Fruit fly (Drosophila melanogaster) whole organism, embryonic: ENCODE measurements around the gene CG42759.
A peak's percentile ranks its signal among the peaks of the same experiment; 100 is the strongest.

Experiments
- BtbVII ChIP-seq: fragments of 200-800 bp; sonication (Bioruptor generic); optimal IDR thresholded peaks from 3 replicates; lab custom pipeline; 2017; ENCODE audit warnings: missing biosample characterization, mild to moderate bottlenecking, missing genetic modification characterization
- CG10321 ChIP-seq: fragments of 200-800 bp; sonication (Bioruptor generic); IDR thresholded peaks from 2 replicates; pipeline ENCODE4 v1.3.6; 2022; ENCODE audit warnings: missing biosample characterization, missing genetic modification characterization
- CG10543 ChIP-seq: fragments of 200-800 bp; sonication (Bioruptor generic); optimal IDR thresholded peaks from 3 replicates; lab custom pipeline; 2017; ENCODE audit warnings: missing biosample characterization, mild to moderate bottlenecking, missing genetic modification characterization, moderate library complexity
- CG10654 ChIP-seq: fragments of 200-800 bp; sonication (Bioruptor generic); optimal IDR thresholded peaks from 2 replicates; lab custom pipeline; 2016; ENCODE audit warnings: missing biosample characterization, missing genetic modification characterization
- CG10979 ChIP-seq: fragments of 200-800 bp; sonication (Bioruptor generic); optimal IDR thresholded peaks from 2 replicates; lab custom pipeline; 2018; ENCODE audit warnings: missing biosample characterization, mild to moderate bottlenecking, missing genetic modification characterization, moderate library complexity
- CG12942 ChIP-seq: fragments of 200-800 bp; sonication (Bioruptor generic); optimal IDR thresholded peaks from 3 replicates; lab custom pipeline; 2016; ENCODE audit warnings: missing biosample characterization, missing genetic modification characterization
- CG13624 ChIP-seq: fragments of 200-800 bp; sonication (Bioruptor generic); optimal IDR thresholded peaks from 2 replicates; lab custom pipeline; 2016; ENCODE audit warnings: missing biosample characterization, missing genetic modification characterization
- CG17328 ChIP-seq: fragments of 200-800 bp; sonication (Bioruptor generic); IDR thresholded peaks from 2 replicates; pipeline ENCODE4 v1.3.6; 2022; ENCODE audit warnings: missing biosample characterization, missing genetic modification characterization
- CG17359 ChIP-seq: fragments of 200-800 bp; sonication (Bioruptor generic); optimal IDR thresholded peaks from 3 replicates; lab custom pipeline; 2018; ENCODE audit warnings: missing biosample characterization, mild to moderate bottlenecking, missing genetic modification characterization, moderate library complexity
- CG17802 ChIP-seq: fragments of 200-800 bp; sonication (Bioruptor generic); optimal IDR thresholded peaks from 2 replicates; lab custom pipeline; 2018; ENCODE audit warnings: missing biosample characterization, mild to moderate bottlenecking, missing genetic modification characterization, moderate library complexity
- CG34376 ChIP-seq: fragments of 200-800 bp; sonication (Bioruptor generic); optimal IDR thresholded peaks from 2 replicates; lab custom pipeline; 2018; ENCODE audit warnings: missing biosample characterization, mild to moderate bottlenecking, missing genetic modification characterization
- CG3847 ChIP-seq: fragments of 200-800 bp; sonication (Bioruptor generic); IDR thresholded peaks from 2 replicates; pipeline ENCODE4 v1.3.6; 2022; ENCODE audit warnings: missing biosample characterization, missing genetic modification characterization
- CG42726 ChIP-seq: fragments of 200-800 bp; sonication (Bioruptor generic); IDR thresholded peaks from 2 replicates; pipeline ENCODE4 v1.3.6; 2022; ENCODE audit warnings: missing biosample characterization, missing genetic modification characterization; ENCODE audit not compliant: partially characterized antibody
- CG4854 ChIP-seq: fragments of 200-800 bp; sonication (Bioruptor generic); optimal IDR thresholded peaks from 2 replicates; lab custom pipeline; 2016; ENCODE audit warnings: missing biosample characterization, missing genetic modification characterization, inconsistent platforms
- CG6689 ChIP-seq: fragments of 200-800 bp; sonication (Bioruptor generic); IDR thresholded peaks from 2 replicates; pipeline ENCODE4 v1.3.6; 2022; ENCODE audit warnings: missing biosample characterization, missing genetic modification characterization
- CG7271 ChIP-seq: fragments of 200-800 bp; sonication (Bioruptor generic); optimal IDR thresholded peaks from 2 replicates; lab custom pipeline; 2018; ENCODE audit warnings: missing biosample characterization, mild to moderate bottlenecking, missing genetic modification characterization, moderate library complexity
- CG7963 ChIP-seq: fragments of 200-800 bp; sonication (Bioruptor generic); IDR thresholded peaks from 3 replicates; pipeline ENCODE4 v1.3.6; 2022; ENCODE audit warnings: missing biosample characterization, missing genetic modification characterization; ENCODE audit not compliant: partially characterized antibody
- CG8478 ChIP-seq: fragments of >200 bp; optimal IDR thresholded peaks from 2 replicates; lab custom pipeline; 2018
- CG9817 ChIP-seq: fragments of 200-800 bp; sonication (Bioruptor generic); optimal IDR thresholded peaks from 2 replicates; lab custom pipeline; 2018; ENCODE audit warnings: missing biosample characterization, mild to moderate bottlenecking, missing genetic modification characterization, moderate library complexity
- D19A ChIP-seq: fragments of 200-800 bp; optimal IDR thresholded peaks from 3 replicates; lab custom pipeline; 2019; ENCODE audit warnings: missing biosample characterization, mild to moderate bottlenecking, missing genetic modification characterization, moderate library complexity
- Dek ChIP-seq: fragments of 200-800 bp; sonication (Bioruptor generic); optimal IDR thresholded peaks from 3 replicates; lab custom pipeline; 2019; ENCODE audit warnings: missing biosample characterization, mild to moderate bottlenecking, missing genetic modification characterization, moderate library complexity
- Dip3 ChIP-seq: fragments of 200-800 bp; sonication (Bioruptor generic); optimal IDR thresholded peaks from 3 replicates; lab custom pipeline; 2016; ENCODE audit warnings: missing biosample characterization, missing genetic modification characterization
- Dll ChIP-seq: fragments of 200-800 bp; sonication (Bioruptor generic); IDR thresholded peaks from 4 replicates; pipeline ENCODE4 v1.3.6; 2022; ENCODE audit warnings: missing biosample characterization, missing genetic modification characterization; ENCODE audit not compliant: partially characterized antibody
- Doc2 ChIP-seq: fragments of 200-800 bp; sonication (Bioruptor generic); IDR thresholded peaks from 2 replicates; pipeline ENCODE4 v1.3.6; 2022; ENCODE audit warnings: missing biosample characterization, missing genetic modification characterization
- Ets65A ChIP-seq: fragments of 200-800 bp; sonication (Bioruptor generic); peaks from one replicate; lab custom pipeline; 2016; ENCODE audit warnings: missing biosample characterization, missing genetic modification characterization
- Gsc ChIP-seq: fragments of 200-800 bp; sonication (Bioruptor generic); IDR thresholded peaks from 2 replicates; pipeline ENCODE4 v1.3.6; 2022; ENCODE audit warnings: missing biosample characterization, missing genetic modification characterization
- HmgZ ChIP-seq: fragments of 200-800 bp; sonication (Bioruptor generic); optimal IDR thresholded peaks from 2 replicates; lab custom pipeline; 2018; ENCODE audit warnings: missing biosample characterization, mild to moderate bottlenecking, missing genetic modification characterization
- Mes4 ChIP-seq: fragments of 200-800 bp; sonication (Bioruptor generic); optimal IDR thresholded peaks from 2 replicates; lab custom pipeline; 2016; ENCODE audit warnings: missing biosample characterization, missing genetic modification characterization
- Nf-YA ChIP-seq: fragments of 200-800 bp; sonication (Bioruptor generic); IDR thresholded peaks from 2 replicates; pipeline ENCODE4 v1.3.6; 2022; ENCODE audit warnings: missing biosample characterization, missing genetic modification characterization
- Oli ChIP-seq: fragments of 200-800 bp; sonication (Bioruptor generic); optimal IDR thresholded peaks from 2 replicates; lab custom pipeline; 2018; ENCODE audit warnings: missing biosample characterization, mild to moderate bottlenecking, missing genetic modification characterization, moderate library complexity
- Sox100B ChIP-seq: fragments of 200-800 bp; sonication (Bioruptor generic); optimal IDR thresholded peaks from 3 replicates; lab custom pipeline; 2018; ENCODE audit warnings: missing biosample characterization, mild to moderate bottlenecking, missing genetic modification characterization
- Spps ChIP-seq: fragments of 200-800 bp; sonication (Bioruptor generic); optimal IDR thresholded peaks from 2 replicates; lab custom pipeline; 2018; ENCODE audit warnings: missing biosample characterization, mild to moderate bottlenecking, missing genetic modification characterization
- ab ChIP-seq: fragments of 200-800 bp; sonication (Bioruptor generic); optimal IDR thresholded peaks from 2 replicates; lab custom pipeline; 2016; ENCODE audit warnings: missing biosample characterization, missing genetic modification characterization
- ato ChIP-seq: fragments of 200-800 bp; sonication (Bioruptor generic); IDR thresholded peaks from 2 replicates; pipeline ENCODE4 v1.3.6; 2022; ENCODE audit warnings: missing biosample characterization, missing genetic modification characterization; ENCODE audit not compliant: partially characterized antibody
- chm ChIP-seq: fragments of 200-800 bp; sonication (Bioruptor generic); IDR thresholded peaks from 2 replicates; pipeline ENCODE4 v1.3.6; 2022; ENCODE audit warnings: missing biosample characterization, missing genetic modification characterization
- danr ChIP-seq: fragments of 200-800 bp; sonication (Bioruptor generic); IDR thresholded peaks from 2 replicates; pipeline ENCODE4 v1.3.6; 2022; ENCODE audit warnings: missing biosample characterization, missing genetic modification characterization
- dpn ChIP-seq, 2 experiments: fragments of 200-800 bp; sonication (Bioruptor generic); optimal IDR thresholded peaks; 3 replicates each; lab custom pipeline; 2016; ENCODE audit warnings: missing biosample characterization in 2 of 2, missing genetic modification characterization in 2 of 2
- esg ChIP-seq: fragments of 200-800 bp; sonication (Bioruptor generic); conservative IDR thresholded peaks from 2 replicates; pipeline ENCODE4 v1.3.6; 2022; ENCODE audit warnings: missing biosample characterization, missing genetic modification characterization
- eve ChIP-seq, 2 experiments: fragments of >200 bp; optimal IDR thresholded peaks; 2 replicates each; lab custom pipeline; 2017; ENCODE audit warnings: missing biosample characterization in 2 of 2, missing genetic modification characterization in 2 of 2
- gem ChIP-seq: fragments of 200-800 bp; sonication (Bioruptor generic); optimal IDR thresholded peaks from 2 replicates; lab custom pipeline; 2019; ENCODE audit warnings: missing biosample characterization, mild to moderate bottlenecking, missing genetic modification characterization, moderate library complexity
- h ChIP-seq: fragments of >200 bp; optimal IDR thresholded peaks from 2 replicates; lab custom pipeline; 2017
- her ChIP-seq: fragments of 200-800 bp; sonication (Bioruptor generic); optimal IDR thresholded peaks from 2 replicates; lab custom pipeline; 2016; ENCODE audit warnings: missing biosample characterization, missing genetic modification characterization
- hkb ChIP-seq, 2 experiments: fragments of 200-800 bp in 1 of 2; fragments of >200 bp in 1 of 2; sonication (Bioruptor generic) in 1 of 2; IDR thresholded peaks in 1 of 2; optimal IDR thresholded peaks in 1 of 2; 2 replicates each; pipeline versions ENCODE4 v1.3.6 to Lab custom; 2017 to 2022; ENCODE audit warnings: missing biosample characterization in 1 of 2, missing genetic modification characterization in 1 of 2
- maf-S ChIP-seq: fragments of 200-800 bp; sonication (Bioruptor generic); optimal IDR thresholded peaks from 2 replicates; lab custom pipeline; 2016; ENCODE audit warnings: missing biosample characterization, missing genetic modification characterization
- nom ChIP-seq: fragments of 200-800 bp; sonication (Bioruptor generic); optimal IDR thresholded peaks from 2 replicates; lab custom pipeline; 2017; ENCODE audit warnings: missing biosample characterization, missing genetic modification characterization, mild to moderate bottlenecking, moderate library complexity, missing genetic modification reagents
- peb ChIP-seq: fragments of 200-800 bp; sonication (Bioruptor generic); IDR thresholded peaks from 2 replicates; pipeline ENCODE4 v1.3.6; 2022; ENCODE audit warnings: missing biosample characterization, missing genetic modification characterization
- pros ChIP-seq: fragments of 200-800 bp; sonication (Bioruptor generic); optimal IDR thresholded peaks from 3 replicates; lab custom pipeline; 2019; ENCODE audit warnings: missing biosample characterization, mild to moderate bottlenecking, missing genetic modification characterization, moderate library complexity
- shn ChIP-seq: fragments of 200-800 bp; sonication (Bioruptor generic); optimal IDR thresholded peaks from 3 replicates; lab custom pipeline; 2016; ENCODE audit warnings: missing biosample characterization, missing genetic modification characterization
- tap ChIP-seq: fragments of 200-800 bp; optimal IDR thresholded peaks from 3 replicates; lab custom pipeline; 2019; ENCODE audit warnings: missing biosample characterization, mild to moderate bottlenecking, missing genetic modification characterization, moderate library complexity
- wor ChIP-seq: fragments of 200-800 bp; sonication (Bioruptor generic); IDR thresholded peaks from 2 replicates; pipeline ENCODE4 v1.3.6; 2022; ENCODE audit warnings: missing biosample characterization, missing genetic modification characterization
- zen2 ChIP-seq: fragments of 200-800 bp; sonication (Bioruptor generic); IDR thresholded peaks from 3 replicates; pipeline ENCODE4 v1.3.6; 2022; ENCODE audit warnings: missing biosample characterization, missing genetic modification characterization; ENCODE audit not compliant: partially characterized antibody

Gene CG42759

dm6 chr3R:10161163-10161562, 18.3 kb downstream of the CG42759 start, which contains the start of gene CG6254 (continued):
- TF ChIP-seq CG17802 (tag; lab: Kevin White, UChicago), result peak; percentile 28
- TF ChIP-seq eve (GFP tag; optimal IDR thresholded peaks at IDR 0.05; lab: Kevin White, UChicago), result no peak
- no peak for TF ChIP-seq CG7271 (tag; lab: Kevin White, UChicago)
- TF ChIP-seq CG17328 (GFP tag; lab: Robert Waterston, UW), result no peak
- no peak for TF ChIP-seq pros (GFP tag; lab: Kevin White, UChicago)
- TF ChIP-seq HmgZ, result peak; percentile 58
- no peak for TF ChIP-seq peb (GFP tag; lab: Robert Waterston, UW)
- no peak for TF ChIP-seq gem (tag; lab: Kevin White, UChicago)
- 0 out of 4 replicates have a peak, but pooled peaks have one; percentile 32 for TF ChIP-seq Dll (GFP tag; lab: Robert Waterston, UW)
- no peak for TF ChIP-seq CG17359 (tag; lab: Kevin White, UChicago)
- TF ChIP-seq Dek (tag; lab: Kevin White, UChicago), result no peak
- peak; percentile 17 for TF ChIP-seq shn (GFP tag; lab: Kevin White, UChicago)
- peak; percentile 91 for TF ChIP-seq Ets65A (GFP tag; lab: Kevin White, UChicago)
- no peak for TF ChIP-seq wor (GFP tag; lab: Robert Waterston, UW)
- TF ChIP-seq BtbVII (GFP tag; lab: Kevin White, UChicago), result no peak
- no peak for TF ChIP-seq Sox100B (GFP tag; lab: Kevin White, UChicago)
- TF ChIP-seq dpn (GFP tag; optimal IDR thresholded peaks at IDR 0.05; lab: Kevin White, UChicago), result peak in 1 of 2 experiments; percentile 47
- no peak for TF ChIP-seq Oli (tag; lab: Kevin White, UChicago)
- TF ChIP-seq tap, result no peak
- TF ChIP-seq Mes4 (GFP tag; lab: Kevin White, UChicago), result no peak
- no peak for TF ChIP-seq chm (GFP tag; lab: Robert Waterston, UW)
- no peak for TF ChIP-seq Nf-YA (GFP tag; lab: Robert Waterston, UW)
- no peak for TF ChIP-seq CG10979
- no peak for TF ChIP-seq ab
- peak; percentile 32 for TF ChIP-seq CG9817 (tag; lab: Kevin White, UChicago)
- peak; percentile 24 for TF ChIP-seq Dip3 (GFP tag; lab: Kevin White, UChicago)
- TF ChIP-seq CG12942 (GFP tag; lab: Kevin White, UChicago), result no peak
- no peak for TF ChIP-seq hkb (optimal IDR thresholded peaks at IDR 0.05; lab: Kevin White, UChicago)
- no peak for TF ChIP-seq hkb (GFP tag; IDR thresholded peaks at IDR 0.05; lab: Robert Waterston, UW)
- no peak for TF ChIP-seq CG10543 (GFP tag; lab: Kevin White, UChicago)
- TF ChIP-seq CG6689 (GFP tag; lab: Robert Waterston, UW), result no peak
- no peak for TF ChIP-seq D19A
- TF ChIP-seq nom, result no peak
- TF ChIP-seq Gsc (GFP tag; lab: Robert Waterston, UW), result no peak
- no peak for TF ChIP-seq esg (GFP tag; lab: Robert Waterston, UW)
- TF ChIP-seq maf-S, result no peak
- TF ChIP-seq CG3847 (GFP tag; lab: Robert Waterston, UW), result 0 out of 2 replicates have a peak, but pooled peaks have one; percentile 22
- TF ChIP-seq CG7963 (GFP tag; lab: Robert Waterston, UW), result no peak
- TF ChIP-seq CG10321, result no peak
- 0 out of 3 replicates have a peak, but pooled peaks have one; percentile 24 for TF ChIP-seq zen2
- TF ChIP-seq CG8478, result no peak
- peak; percentile 33 for TF ChIP-seq her
- TF ChIP-seq h, result no peak
- TF ChIP-seq CG13624 (GFP tag; lab: Kevin White, UChicago), result peak; percentile 13
- peak; percentile 18 for TF ChIP-seq CG10654 (GFP tag; lab: Kevin White, UChicago)
- peak; percentile 45 for TF ChIP-seq CG34376 (GFP tag; lab: Kevin White, UChicago)
- TF ChIP-seq Doc2 (GFP tag; lab: Robert Waterston, UW), result no peak
- TF ChIP-seq danr (GFP tag; lab: Robert Waterston, UW), result no peak
- TF ChIP-seq Spps, result no peak
- TF ChIP-seq ato (GFP tag; lab: Robert Waterston, UW), result peak; percentile 60; the same call in 1 of the 2 replicates
- no peak for TF ChIP-seq CG42726 (GFP tag; lab: Robert Waterston, UW)
- peak; percentile 15 for TF ChIP-seq CG4854 (GFP tag; lab: Kevin White, UChicago)
